Fruit fly (Drosophila melanogaster) whole organism, wandering third instar larva: ENCODE results near the gene CG14565.

ENCODE experiments used
- Abd-B ChIP-seq: fragments of >200 bp; optimal IDR thresholded peaks from 2 replicates; lab custom pipeline; 2017; ENCODE audit warnings: missing biosample characterization, missing genetic modification characterization
- CG32264 ChIP-seq: fragments of 200-800 bp; sonication (Bioruptor generic); optimal IDR thresholded peaks from 2 replicates; lab custom pipeline; 2016; ENCODE audit warnings: missing biosample characterization, missing genetic modification characterization
- CG9705 ChIP-seq: fragments of 200-800 bp; sonication (Bioruptor generic); optimal IDR thresholded peaks from 2 replicates; lab custom pipeline; 2018; ENCODE audit warnings: missing biosample characterization, mild to moderate bottlenecking, missing genetic modification characterization
- CrebA ChIP-seq: fragments of 200-800 bp; sonication (Bioruptor generic); optimal IDR thresholded peaks from 2 replicates; lab custom pipeline; 2016; ENCODE audit warnings: missing biosample characterization, mild to moderate bottlenecking, missing genetic modification characterization, borderline replicate concordance
- Dfd ChIP-seq: fragments of >200 bp; optimal IDR thresholded peaks from 2 replicates; lab custom pipeline; 2017; ENCODE audit warnings: missing biosample characterization, missing genetic modification characterization
- Dif ChIP-seq: fragments of 200-275, 200-300 bp; sonication (Bioruptor generic); optimal IDR thresholded peaks from 2 replicates; lab custom pipeline; 2018; ENCODE audit warnings: missing biosample characterization, missing genetic modification characterization; ENCODE audit not compliant: partially characterized antibody
- GATAd ChIP-seq: sonication (Bioruptor generic); optimal IDR thresholded peaks from 2 replicates; lab custom pipeline; 2016; ENCODE audit warnings: missing biosample characterization, missing genetic modification characterization
- HLH106 ChIP-seq: fragments of 200-800 bp; optimal IDR thresholded peaks from 3 replicates; lab custom pipeline; 2019; ENCODE audit warnings: missing biosample characterization, mild to moderate bottlenecking, missing genetic modification characterization, moderate library complexity
- Hnf4 ChIP-seq: fragments of 200-800 bp; sonication (Bioruptor generic); optimal IDR thresholded peaks from 2 replicates; lab custom pipeline; 2016; ENCODE audit warnings: missing biosample characterization, mild to moderate bottlenecking, missing genetic modification characterization
- Hr78 ChIP-seq: fragments of >200 bp; optimal IDR thresholded peaks from 2 replicates; lab custom pipeline; 2017; ENCODE audit warnings: missing biosample characterization, missing genetic modification characterization
- Hr83 ChIP-seq: fragments of 200-300 bp; sonication (Bioruptor generic); optimal IDR thresholded peaks from 2 replicates; lab custom pipeline; 2016; ENCODE audit warnings: missing biosample characterization, mild to moderate bottlenecking, missing genetic modification characterization, moderate library complexity; ENCODE audit not compliant: poor library complexity, severe bottlenecking
- Jra ChIP-seq: sonication (Bioruptor generic); optimal IDR thresholded peaks from 2 replicates; lab custom pipeline; 2016; ENCODE audit warnings: missing biosample characterization, missing genetic modification characterization
- Mio ChIP-seq: sonication (Bioruptor generic); optimal IDR thresholded peaks from 2 replicates; lab custom pipeline; 2016; ENCODE audit warnings: missing biosample characterization, missing genetic modification characterization
- Myc ChIP-seq: fragments of >200 bp; optimal IDR thresholded peaks from 2 replicates; lab custom pipeline; 2017
- N ChIP-seq: fragments of >200 bp; optimal IDR thresholded peaks from 2 replicates; lab custom pipeline; 2018; ENCODE audit warnings: missing biosample characterization, missing external identifiers, missing genetic modification characterization
- OdsH ChIP-seq: fragments of 200-800 bp; sonication (Bioruptor generic); optimal IDR thresholded peaks from 2 replicates; lab custom pipeline; 2016; ENCODE audit warnings: missing biosample characterization, mild to moderate bottlenecking, missing genetic modification characterization
- Rel ChIP-seq, 2 experiments: fragments of 200-800 bp; sonication (Bioruptor generic) in 1 of 2; optimal IDR thresholded peaks; 2 replicates in 1 of 2; 3 replicates in 1 of 2; lab custom pipeline; 2016 to 2019; ENCODE audit warnings: mild to moderate bottlenecking in 2 of 2, missing biosample characterization in 2 of 2, missing genetic modification characterization in 2 of 2, moderate library complexity in 1 of 2
- Sp1 ChIP-seq: fragments of 200-800 bp; sonication (Bioruptor generic); optimal IDR thresholded peaks from 3 replicates; lab custom pipeline; 2019; ENCODE audit warnings: missing biosample characterization, mild to moderate bottlenecking, missing genetic modification characterization, moderate library complexity
- Vsx2 ChIP-seq: fragments of 200-300, 225-300 bp; sonication (Bioruptor generic); optimal IDR thresholded peaks from 2 replicates; lab custom pipeline; 2018; ENCODE audit warnings: missing biosample characterization, missing genetic modification characterization; ENCODE audit not compliant: partially characterized antibody
- br ChIP-seq: fragments of 200-800 bp; sonication (Bioruptor generic); optimal IDR thresholded peaks from 2 replicates; lab custom pipeline; 2016; ENCODE audit warnings: missing biosample characterization, missing genetic modification characterization
- brk ChIP-seq: fragments of 200-800 bp; sonication (Bioruptor generic); optimal IDR thresholded peaks from 2 replicates; lab custom pipeline; 2016; ENCODE audit warnings: missing biosample characterization, mild to moderate bottlenecking, missing genetic modification characterization
- dl ChIP-seq, 2 experiments: fragments of 175-275, 200-275 bp in 1 of 2; fragments of 200-275 bp in 1 of 2; sonication (Bioruptor generic); optimal IDR thresholded peaks; lab custom pipeline; 2018; ENCODE audit warnings: mild to moderate bottlenecking in 2 of 2, missing biosample characterization in 2 of 2, missing genetic modification characterization in 2 of 2, moderate library complexity in 2 of 2; ENCODE audit not compliant: partially characterized antibody in 2 of 2, insufficient read depth in 1 of 2
- dmrt93B ChIP-seq: fragments of 200-800 bp; sonication (Bioruptor generic); optimal IDR thresholded peaks from 2 replicates; lab custom pipeline; 2018; ENCODE audit warnings: missing biosample characterization, mild to moderate bottlenecking, missing genetic modification characterization
- dsf ChIP-seq: sonication (Bioruptor generic); optimal IDR thresholded peaks from 2 replicates; lab custom pipeline; 2016; ENCODE audit warnings: missing biosample characterization, missing genetic modification characterization, borderline replicate concordance
- ey ChIP-seq: fragments of 200-800 bp; sonication (Bioruptor generic); optimal IDR thresholded peaks from 2 replicates; lab custom pipeline; 2016; ENCODE audit warnings: missing biosample characterization, missing genetic modification characterization
- foxo ChIP-seq, 2 experiments: fragments of 200-800 bp; sonication (Bioruptor generic); optimal IDR thresholded peaks; 2 replicates in 1 of 2; 3 replicates in 1 of 2; lab custom pipeline; 2016 to 2017; ENCODE audit warnings: missing biosample characterization in 2 of 2, missing genetic modification characterization in 2 of 2
- fru ChIP-seq: fragments of 200-800 bp; sonication (Bioruptor generic); optimal IDR thresholded peaks from 3 replicates; lab custom pipeline; 2016; ENCODE audit warnings: missing biosample characterization, mild to moderate bottlenecking, missing genetic modification characterization
- h ChIP-seq: fragments of 200-800 bp; sonication (Bioruptor generic); optimal IDR thresholded peaks from 3 replicates; lab custom pipeline; 2016; ENCODE audit warnings: missing biosample characterization, mild to moderate bottlenecking, missing genetic modification characterization
- jim ChIP-seq: fragments of 175-275, 200-325 bp; sonication (Bioruptor generic); optimal IDR thresholded peaks from 2 replicates; lab custom pipeline; 2016; ENCODE audit warnings: missing biosample characterization, mild to moderate bottlenecking, missing genetic modification characterization
- lola ChIP-seq: fragments of >200 bp; optimal IDR thresholded peaks from 2 replicates; lab custom pipeline; 2017; ENCODE audit warnings: missing biosample characterization, missing genetic modification characterization
- pan ChIP-seq: fragments of >200 bp; optimal IDR thresholded peaks from 2 replicates; lab custom pipeline; 2017
- psq ChIP-seq: fragments of 200-800 bp; sonication (Bioruptor generic); optimal IDR thresholded peaks from 3 replicates; lab custom pipeline; 2017; ENCODE audit warnings: missing biosample characterization, mild to moderate bottlenecking, missing genetic modification characterization, moderate library complexity
- rgr ChIP-seq: fragments of 200-800 bp; sonication (Bioruptor generic); optimal IDR thresholded peaks from 3 replicates; lab custom pipeline; 2016; ENCODE audit warnings: missing biosample characterization, mild to moderate bottlenecking, missing genetic modification characterization
- sage ChIP-seq: fragments of 200-800 bp; sonication (Bioruptor generic); optimal IDR thresholded peaks from 2 replicates; lab custom pipeline; 2016; ENCODE audit warnings: missing biosample characterization, mild to moderate bottlenecking, missing genetic modification characterization
- sv ChIP-seq: fragments of 200-800 bp; sonication (Bioruptor generic); optimal IDR thresholded peaks from 3 replicates; lab custom pipeline; 2016; ENCODE audit warnings: missing biosample characterization, missing genetic modification characterization
- tai ChIP-seq: sonication (Bioruptor generic); optimal IDR thresholded peaks from 2 replicates; lab custom pipeline; 2016; ENCODE audit warnings: missing biosample characterization, missing genetic modification characterization
- usp ChIP-seq: fragments of >200 bp; optimal IDR thresholded peaks from 2 replicates; lab custom pipeline; 2017; ENCODE audit warnings: missing biosample characterization, missing genetic modification characterization
- woc ChIP-seq: sonication (Bioruptor generic); optimal IDR thresholded peaks from 2 replicates; lab custom pipeline; 2016; ENCODE audit warnings: missing biosample characterization, mild to moderate bottlenecking, missing genetic modification characterization

Gene CG14565

dm6 chr3L:21738175-21739016 lies 5.7 kb downstream of the CG14565 start, which contains the start of gene CG14567:
Gene CG14567 (minus strand): TSS chr3L:21738430.
- TF ChIP-seq N (no peak), Sp1 (GFP tag; lab: Kevin White, UChicago) (peak; percentile 11), Mio (no peak), jim (GFP tag; lab: Kevin White, UChicago) (no peak), lola (GFP tag; lab: Kevin White, UChicago) (no peak), sage (no peak), CrebA (GFP tag; lab: Kevin White, UChicago) (no peak), foxo (GFP tag; optimal IDR thresholded peaks at IDR 0.05; lab: Kevin White, UChicago) (peak in 1 of 2 experiments; percentile 52), Hr83 (GFP tag; lab: Kevin White, UChicago) (no peak), fru (GFP tag; lab: Kevin White, UChicago) (peak; percentile 43), brk (no peak), Rel (GFP tag; optimal IDR thresholded peaks at IDR 0.05; lab: Kevin White, UChicago) (no peak), Rel (tag; optimal IDR thresholded peaks at IDR 0.05; lab: Kevin White, UChicago) (no peak), usp (GFP tag; lab: Kevin White, UChicago) (no peak), Vsx2 (GFP tag; lab: Kevin White, UChicago) (no peak), dmrt93B (peak; percentile 39), sv (GFP tag; lab: Kevin White, UChicago) (no peak), Dif (GFP tag; lab: Kevin White, UChicago) (no peak), Dfd (GFP tag; lab: Kevin White, UChicago) (no peak), Hnf4 (GFP tag; lab: Kevin White, UChicago) (no peak), CG32264 (GFP tag; lab: Kevin White, UChicago) (no peak), dl (GFP tag; optimal IDR thresholded peaks at IDR 0.05; lab: Kevin White, UChicago; ENCODE audit: insufficient read depth in 1 of 2, partially characterized antibody in 2 of 2) (no peak), dsf (GFP tag; lab: Kevin White, UChicago) (no peak), Jra (no peak), Hr78 (GFP tag; lab: Kevin White, UChicago) (no peak), HLH106 (peak; percentile 9), ey (peak; percentile 31), pan (lab: Kevin White, UChicago) (no peak), OdsH (GFP tag; lab: Kevin White, UChicago) (peak; percentile 2), CG9705 (GFP tag; lab: Kevin White, UChicago) (no peak), Myc (lab: Kevin White, UChicago) (no peak), GATAd (GFP tag; lab: Kevin White, UChicago) (no peak), Abd-B (no peak), woc (GFP tag; lab: Kevin White, UChicago) (peak; percentile 57), tai (no peak), h (peak; percentile 41), br (GFP tag; lab: Kevin White, UChicago) (no peak), rgr (peak; percentile 25), psq (GFP tag; lab: Kevin White, UChicago) (peak; percentile 12)
- TF ChIP-seq, all 38 proteins: peak for 11

DNA sequence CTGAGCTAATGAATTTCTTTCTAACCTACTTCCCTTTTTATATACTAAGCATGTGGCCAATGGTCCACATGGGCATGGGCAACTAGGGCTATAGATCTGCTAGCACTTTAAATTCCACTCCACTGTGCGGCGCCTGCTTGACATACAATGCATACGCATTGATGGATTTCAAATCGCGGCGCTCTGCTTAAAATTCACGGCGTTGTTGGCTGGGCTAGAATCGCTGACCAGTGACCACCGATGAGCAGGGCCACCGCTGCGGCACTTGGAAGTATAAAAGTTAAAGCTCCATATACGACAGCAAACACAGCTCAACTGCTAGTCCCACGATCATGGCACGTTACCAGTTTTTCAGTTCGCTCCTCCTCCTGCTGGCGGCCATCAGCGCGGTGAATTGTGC lies 10.3 kb downstream of the CG14565 start, which contains the start of gene CG14573:
TSS of gene CG14573 (plus strand) at position 301 of the 400 bp plus-strand sequence.
- TF ChIP-seq lola (GFP tag; lab: Kevin White, UChicago) (no peak), sv (GFP tag; lab: Kevin White, UChicago) (no peak)
